Worm (Caenorhabditis elegans): ENCODE data around the gene Y97E10AR.1.

ce11 chrV:8005000-8005399 is 3.7 kb downstream of the Y97E10AR.1 start, which contains the start of gene Y97E10AR.8:
- no peak for TF ChIP-seq pqm-1 (tag; optimal IDR thresholded peaks at IDR 0.05)
- TF ChIP-seq C38D4.7 (GFP tag; optimal IDR thresholded peaks at IDR 0.05) = no peak
